Worm (Caenorhabditis elegans) whole organism, L1 larva: ENCODE measurements around the gene F57G12.2.

Experiments used
- C34B4.2 ChIP-seq: sonication (generic microtip); optimal IDR thresholded peaks from 2 replicates; lab custom pipeline; 2017; ENCODE audit warnings: mild to moderate bottlenecking, missing genetic modification characterization, missing compliant biosample characterization
- Y116A8C.19 ChIP-seq: sonication (generic microtip); optimal IDR thresholded peaks from 2 replicates; lab custom pipeline; 2016; ENCODE audit warnings: missing compliant biosample characterization, missing genetic modification characterization, borderline replicate concordance
- aha-1 ChIP-seq: fragments of 150-350 bp; optimal IDR thresholded peaks from 2 replicates; lab custom pipeline; 2014; ENCODE audit warnings: missing biosample characterization, missing genetic modification characterization
- alr-1 ChIP-seq: fragments of 200-800 bp; sonication (Bioruptor generic); optimal IDR thresholded peaks from 2 replicates; lab custom pipeline; 2018; ENCODE audit warnings: borderline replicate concordance, mild to moderate bottlenecking, missing genetic modification characterization, missing compliant biosample characterization
- blmp-1 ChIP-seq: fragments of 150-350 bp; optimal IDR thresholded peaks from 2 replicates; lab custom pipeline; 2014; ENCODE audit warnings: missing biosample characterization, missing genetic modification characterization
- ceh-63 ChIP-seq: fragments of 200-800 bp; sonication (Bioruptor generic); optimal IDR thresholded peaks from 2 replicates; lab custom pipeline; 2018; ENCODE audit warnings: mild to moderate bottlenecking, missing genetic modification characterization, missing compliant biosample characterization
- ceh-82 ChIP-seq, 3 experiments: fragments of 150-350 bp in 1 of 3; sonication (generic microtip) in 2 of 3; optimal IDR thresholded peaks; 2 replicates each; lab custom pipeline; 2014 to 2017; ENCODE audit warnings: missing biosample characterization in 3 of 3, missing genetic modification characterization in 3 of 3
- ceh-88 ChIP-seq: fragments of 200-800 bp; sonication (Bioruptor generic); IDR thresholded peaks from 2 replicates; pipeline ENCODE4 v1.3.6; 2022; ENCODE audit warnings: missing genetic modification characterization, missing compliant biosample characterization
- ces-1 ChIP-seq: fragments of 150-350 bp; optimal IDR thresholded peaks from 2 replicates; lab custom pipeline; 2014; ENCODE audit warnings: missing biosample characterization, missing genetic modification reagents, missing genetic modification characterization
- dpl-1 ChIP-seq, 3 experiments: fragments of 150-350 bp in 2 of 3; sonication (generic microtip) in 1 of 3; optimal IDR thresholded peaks; 2 replicates each; lab custom pipeline; 2014 to 2017; ENCODE audit warnings: missing biosample characterization in 3 of 3, missing genetic modification characterization in 3 of 3, missing genetic modification reagents in 3 of 3
- dsc-1 ChIP-seq: sonication (generic microtip); optimal IDR thresholded peaks from 2 replicates; lab custom pipeline; 2016; ENCODE audit warnings: mild to moderate bottlenecking, missing genetic modification characterization, missing compliant biosample characterization
- egl-13 ChIP-seq: sonication (generic microtip); optimal IDR thresholded peaks from 2 replicates; lab custom pipeline; 2016; ENCODE audit warnings: missing genotype, missing genetic modification reagents, missing genetic modification characterization, missing compliant biosample characterization
- egl-27 ChIP-seq, 2 experiments: fragments of 150-350 bp in 1 of 2; sonication (generic microtip); optimal IDR thresholded peaks; 3 replicates each; lab custom pipeline; 2017 to 2018; ENCODE audit warnings: missing biosample characterization in 2 of 2, missing genetic modification characterization in 2 of 2, missing genetic modification reagents in 2 of 2
- elt-2 ChIP-seq: sonication (generic microtip); optimal IDR thresholded peaks from 2 replicates; lab custom pipeline; 2016; ENCODE audit warnings: missing genetic modification characterization, mild to moderate bottlenecking, inconsistent platforms, missing compliant biosample characterization, missing genetic modification reagents
- fkh-10 ChIP-seq: sonication (generic microtip); optimal IDR thresholded peaks from 2 replicates; lab custom pipeline; 2017; ENCODE audit warnings: missing biosample characterization, missing genetic modification reagents, missing genetic modification characterization
- fkh-4 ChIP-seq: sonication (generic microtip); optimal IDR thresholded peaks from 2 replicates; lab custom pipeline; 2016; ENCODE audit warnings: missing compliant biosample characterization, missing genetic modification characterization, borderline replicate concordance
- fkh-8 ChIP-seq: sonication (generic microtip); optimal IDR thresholded peaks from 2 replicates; lab custom pipeline; 2016; ENCODE audit warnings: mild to moderate bottlenecking, missing genetic modification characterization, missing compliant biosample characterization
- fos-1 ChIP-seq: fragments of 150-350 bp; optimal IDR thresholded peaks from 2 replicates; lab custom pipeline; 2014; ENCODE audit warnings: missing biosample characterization, missing genetic modification characterization
- hlh-17 ChIP-seq: fragments of 200-800 bp; sonication (Bioruptor generic); optimal IDR thresholded peaks from 2 replicates; lab custom pipeline; 2018; ENCODE audit warnings: missing genetic modification characterization, mild to moderate bottlenecking, missing compliant biosample characterization, moderate library complexity, borderline replicate concordance
- hpl-2 ChIP-seq: fragments of 150-350 bp; optimal IDR thresholded peaks from 2 replicates; lab custom pipeline; 2014; ENCODE audit warnings: missing biosample characterization, missing genetic modification reagents, missing genetic modification characterization
- irx-1 ChIP-seq: sonication (generic microtip); optimal IDR thresholded peaks from 2 replicates; lab custom pipeline; 2016; ENCODE audit warnings: missing genetic modification characterization, missing compliant biosample characterization
- lin-13 ChIP-seq: fragments of 150-350 bp; optimal IDR thresholded peaks from 2 replicates; lab custom pipeline; 2014; ENCODE audit warnings: missing biosample characterization, missing genetic modification reagents, missing genetic modification characterization
- lin-14 ChIP-seq: fragments of 200-800 bp; sonication (Bioruptor generic); optimal IDR thresholded peaks from 2 replicates; lab custom pipeline; 2018; ENCODE audit warnings: mild to moderate bottlenecking, missing genetic modification characterization, moderate library complexity, missing compliant biosample characterization
- lin-35 ChIP-seq, 2 experiments: fragments of 150-350 bp; optimal IDR thresholded peaks; 2 replicates each; lab custom pipeline; 2014; ENCODE audit warnings: missing biosample characterization in 2 of 2, missing genetic modification characterization in 2 of 2, missing genetic modification reagents in 2 of 2
- lsy-2 ChIP-seq, 2 experiments: fragments of 150-350 bp; optimal IDR thresholded peaks; 2 replicates each; lab custom pipeline; 2014; ENCODE audit warnings: missing biosample characterization in 2 of 2, missing genetic modification characterization in 2 of 2
- mab-9 ChIP-seq: fragments of 200-800 bp; sonication (Bioruptor generic); IDR thresholded peaks from 2 replicates; pipeline ENCODE4 v1.3.6; 2022; ENCODE audit warnings: missing genetic modification reagents, missing genetic modification characterization, missing compliant biosample characterization
- mef-2 ChIP-seq: fragments of 150-350 bp; optimal IDR thresholded peaks from 2 replicates; lab custom pipeline; 2014; ENCODE audit warnings: missing biosample characterization, missing genetic modification characterization
- nhr-11 ChIP-seq: fragments of 150-350 bp; optimal IDR thresholded peaks from 2 replicates; lab custom pipeline; 2014; ENCODE audit warnings: missing biosample characterization, missing genetic modification characterization
- nhr-20 ChIP-seq: sonication (generic microtip); optimal IDR thresholded peaks from 2 replicates; lab custom pipeline; 2016; ENCODE audit warnings: mild to moderate bottlenecking, missing genetic modification characterization, missing compliant biosample characterization
- nhr-237 ChIP-seq: fragments of 150-350 bp; optimal IDR thresholded peaks from 2 replicates; lab custom pipeline; 2014; ENCODE audit warnings: missing biosample characterization, missing genetic modification characterization
- nhr-28 ChIP-seq: fragments of 150-350 bp; optimal IDR thresholded peaks from 2 replicates; lab custom pipeline; 2014; ENCODE audit warnings: missing biosample characterization, missing genetic modification characterization
- nhr-47 ChIP-seq: sonication (generic microtip); optimal IDR thresholded peaks from 2 replicates; lab custom pipeline; 2016; ENCODE audit warnings: mild to moderate bottlenecking, missing genetic modification characterization, moderate library complexity, missing compliant biosample characterization
- nhr-71 ChIP-seq: sonication (generic microtip); optimal IDR thresholded peaks from 2 replicates; lab custom pipeline; 2016; ENCODE audit warnings: mild to moderate bottlenecking, missing genetic modification characterization, moderate library complexity, missing compliant biosample characterization
- nhr-77 ChIP-seq: fragments of 150-350 bp; optimal IDR thresholded peaks from 2 replicates; lab custom pipeline; 2014; ENCODE audit warnings: missing biosample characterization, missing genetic modification characterization
- nhr-84 ChIP-seq: sonication (generic microtip); optimal IDR thresholded peaks from 2 replicates; lab custom pipeline; 2017; ENCODE audit warnings: missing biosample characterization, missing genetic modification characterization
- nhr-85 ChIP-seq: sonication (generic microtip); peaks from one replicate; lab custom pipeline; 2016; ENCODE audit warnings: missing genetic modification characterization, inconsistent platforms, missing compliant biosample characterization
- pag-3 ChIP-seq: sonication (generic microtip); optimal IDR thresholded peaks from 2 replicates; lab custom pipeline; 2017; ENCODE audit warnings: missing genetic modification characterization, mild to moderate bottlenecking, missing compliant biosample characterization, antibody characterized with exemption, borderline replicate concordance; ENCODE audit not compliant: insufficient read depth
- pax-3 ChIP-seq: fragments of 200-800 bp; sonication (Bioruptor generic); optimal IDR thresholded peaks from 2 replicates; lab custom pipeline; 2018; ENCODE audit warnings: mild to moderate bottlenecking, missing genetic modification characterization, moderate library complexity, missing compliant biosample characterization
- rnt-1 ChIP-seq: sonication (generic microtip); optimal IDR thresholded peaks from 2 replicates; lab custom pipeline; 2016; ENCODE audit warnings: mild to moderate bottlenecking, missing genetic modification characterization, moderate library complexity, missing compliant biosample characterization
- snpc-4 ChIP-seq: fragments of 150-350 bp; optimal IDR thresholded peaks from 2 replicates; lab custom pipeline; 2014; ENCODE audit warnings: missing biosample characterization, missing genetic modification characterization
- sox-4 ChIP-seq: sonication (generic microtip); optimal IDR thresholded peaks from 2 replicates; lab custom pipeline; 2016; ENCODE audit warnings: missing genetic modification characterization, missing compliant biosample characterization
- sptf-1 ChIP-seq: fragments of 150-350 bp; optimal IDR thresholded peaks from 2 replicates; lab custom pipeline; 2014; ENCODE audit warnings: missing biosample characterization, missing genetic modification characterization
- sup-37 ChIP-seq: fragments of 200-800 bp; sonication (Bioruptor generic); optimal IDR thresholded peaks from 2 replicates; lab custom pipeline; 2018; ENCODE audit warnings: mild to moderate bottlenecking, missing genetic modification characterization, missing compliant biosample characterization
- swsn-7 ChIP-seq: sonication (generic microtip); optimal IDR thresholded peaks from 2 replicates; lab custom pipeline; 2016; ENCODE audit warnings: missing genetic modification characterization, missing compliant biosample characterization
- tbx-2 ChIP-seq: sonication (generic microtip); optimal IDR thresholded peaks from 2 replicates; lab custom pipeline; 2016; ENCODE audit warnings: missing genetic modification characterization, missing compliant biosample characterization
- tlp-1 ChIP-seq: fragments of 150-350 bp; optimal IDR thresholded peaks from 2 replicates; lab custom pipeline; 2014; ENCODE audit warnings: missing biosample characterization, missing genetic modification characterization
- unc-30 ChIP-seq: sonication (generic microtip); optimal IDR thresholded peaks from 2 replicates; lab custom pipeline; 2017; ENCODE audit warnings: missing biosample characterization, missing genetic modification characterization
- unc-62 ChIP-seq: fragments of 150-350 bp; optimal IDR thresholded peaks from 2 replicates; lab custom pipeline; 2014; ENCODE audit warnings: missing biosample characterization, missing genetic modification reagents, missing genetic modification characterization
- unc-86 ChIP-seq: sonication (generic microtip); optimal IDR thresholded peaks from 2 replicates; lab custom pipeline; 2016; ENCODE audit warnings: missing genetic modification characterization, missing compliant biosample characterization
- unc-98 ChIP-seq: fragments of 200-800 bp; sonication (Bioruptor generic); IDR thresholded peaks from 2 replicates; pipeline ENCODE4 v1.3.6; 2022; ENCODE audit warnings: missing genetic modification characterization, missing compliant biosample characterization
- ztf-4 ChIP-seq: fragments of 150-350 bp; optimal IDR thresholded peaks from 2 replicates; lab custom pipeline; 2014; ENCODE audit warnings: missing biosample characterization, missing genetic modification characterization

The F57G12.2 gene

ce11 chrX:12200577-12200976, 40.7 kb upstream of the F57G12.2 start (continued):
- no peak for TF ChIP-seq mab-9
- peak; percentile 9 for TF ChIP-seq mef-2 (tag; lab: Kevin White, UChicago)
- no peak for TF ChIP-seq fkh-10
- TF ChIP-seq ces-1, result no peak
- TF ChIP-seq lin-13 (GFP tag; lab: Kevin White, UChicago), result peak; percentile 27
- TF ChIP-seq irx-1 (tag; lab: Kevin White, UChicago), result no peak
- peak; percentile 50 for TF ChIP-seq fkh-4 (tag; lab: Kevin White, UChicago)
- peak; percentile 84 for TF ChIP-seq nhr-11 (tag; lab: Kevin White, UChicago)
- peak; percentile 86 for TF ChIP-seq nhr-71 (tag; lab: Kevin White, UChicago)
- no peak for TF ChIP-seq dpl-1 (GFP tag; optimal IDR thresholded peaks at IDR 0.05; lab: Kevin White, UChicago)
- peak; percentile 45 for TF ChIP-seq nhr-20 (tag; lab: Kevin White, UChicago)
- peak; percentile 73 for TF ChIP-seq unc-86 (tag; lab: Kevin White, UChicago)
- peak; percentile 82 for TF ChIP-seq sox-4 (tag; lab: Kevin White, UChicago)
- TF ChIP-seq pax-3 (tag; lab: Kevin White, UChicago), result peak; percentile 85

- TF ChIP-seq alr-1 (no peak), fos-1 (tag; lab: Kevin White, UChicago) (no peak), lsy-2 (tag; optimal IDR thresholded peaks at IDR 0.05; lab: Kevin White, UChicago) (no peak), nhr-85 (no peak), hlh-17 (GFP tag; lab: Kevin White, UChicago) (no peak), nhr-71 (tag; lab: Kevin White, UChicago) (peak; percentile 36), nhr-77 (no peak), hpl-2 (no peak), ceh-82 (tag; optimal IDR thresholded peaks at IDR 0.05; lab: Kevin White, UChicago) (no peak), egl-27 (tag; optimal IDR thresholded peaks at IDR 0.05; lab: Kevin White, UChicago) (no peak), dsc-1 (tag; lab: Kevin White, UChicago) (peak; percentile 85), sup-37 (GFP tag; lab: Kevin White, UChicago) (no peak), unc-98 (GFP tag; lab: Robert Waterston, UW) (no peak), tlp-1 (no peak), egl-13 (peak; percentile 40), swsn-7 (tag; lab: Kevin White, UChicago) (no peak), tbx-2 (tag; lab: Kevin White, UChicago) (peak; percentile 3), lin-14 (peak; percentile 72), unc-62 (GFP tag; lab: Kevin White, UChicago) (no peak), unc-30 (tag; lab: Kevin White, UChicago) (no peak), sptf-1 (tag; lab: Kevin White, UChicago) (no peak), C34B4.2 (tag; lab: Kevin White, UChicago) (no peak), lin-35 (GFP tag; optimal IDR thresholded peaks at IDR 0.05; lab: Kevin White, UChicago) (no peak), pag-3 (tag; lab: Kevin White, UChicago) (no peak), ceh-88 (no peak), lin-13 (GFP tag; lab: Kevin White, UChicago) (no peak), nhr-237 (tag; lab: Kevin White, UChicago) (no peak), ztf-4 (tag; lab: Kevin White, UChicago) (no peak), snpc-4 (tag; lab: Kevin White, UChicago) (no peak), rnt-1 (tag; lab: Kevin White, UChicago) (no peak), blmp-1 (tag; lab: Kevin White, UChicago) (no peak), unc-86 (tag; lab: Kevin White, UChicago) (peak; percentile 92), nhr-47 (peak; percentile 9), nhr-28 (tag; lab: Kevin White, UChicago) (no peak), fkh-4 (tag; lab: Kevin White, UChicago) (peak; percentile 29), aha-1 (tag; lab: Kevin White, UChicago) (no peak), Y116A8C.19 (tag; lab: Kevin White, UChicago) (no peak), nhr-84 (tag; lab: Kevin White, UChicago) (no peak), elt-2 (tag; lab: Kevin White, UChicago) (no peak), fkh-8 (tag; lab: Kevin White, UChicago) (peak; percentile 30), ceh-63 (no peak)
Observed at ce11 chrX:12198298-12198697, 38.4 kb upstream of the F57G12.2 start.
